Worm (Caenorhabditis elegans): ENCODE data around the gene C01F6.14.

Gene C01F6.14

DNA sequence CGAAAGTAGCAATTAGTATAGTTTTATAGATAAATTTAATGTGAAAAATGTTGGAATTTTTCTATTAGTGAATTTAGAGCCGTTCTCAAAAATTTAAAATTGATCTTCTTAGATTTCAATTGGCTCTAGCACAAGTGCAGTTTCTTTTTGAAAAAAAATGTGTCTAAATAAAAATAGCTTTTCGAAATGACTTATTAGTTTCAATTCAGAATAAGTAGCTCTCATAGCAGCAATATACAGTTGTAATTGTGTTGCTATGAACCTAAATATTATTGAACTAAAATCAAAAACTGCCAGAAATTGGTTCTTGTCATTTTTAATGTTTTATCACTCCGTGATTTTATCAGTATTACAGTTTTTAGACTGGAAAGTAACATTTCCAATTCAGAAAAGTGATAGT, 13.8 kb upstream of the C01F6.14 start:
- TF ChIP-seq nhr-28 (tag; optimal IDR thresholded peaks at IDR 0.05) (no peak), ceh-16 (tag; optimal IDR thresholded peaks at IDR 0.05) (no peak), elt-2 (tag; optimal IDR thresholded peaks at IDR 0.05) (no peak), jun-1 (tag; optimal IDR thresholded peaks at IDR 0.05) (no peak), lsy-12 (tag; optimal IDR thresholded peaks at IDR 0.05) (no peak), nhr-76 (tag; optimal IDR thresholded peaks at IDR 0.05) (no peak), ceh-82 (tag; optimal IDR thresholded peaks at IDR 0.05) (no peak), unc-39 (tag; optimal IDR thresholded peaks at IDR 0.05) (no peak)

DNA sequence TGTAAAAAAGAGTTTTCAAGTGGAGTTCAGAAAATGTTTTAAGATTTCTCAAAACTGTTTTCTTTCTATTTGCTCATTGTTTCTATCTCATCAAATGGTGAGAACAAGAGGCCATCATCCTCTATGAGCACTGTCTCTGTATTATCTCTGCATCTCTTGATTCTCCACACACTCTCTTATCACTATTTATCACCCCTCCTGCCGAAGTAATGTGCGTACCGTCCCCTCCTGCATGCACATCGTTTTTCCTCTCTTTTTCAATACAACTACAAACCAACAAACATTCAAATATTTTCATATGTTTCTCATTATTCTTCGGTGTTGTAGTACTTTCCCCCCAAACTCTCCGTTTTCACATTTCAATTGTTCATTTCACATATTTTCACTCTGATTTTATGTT, 12.5 kb upstream of the C01F6.14 start:
- TF ChIP-seq ceh-9 (tag; optimal IDR thresholded peaks at IDR 0.05): no peak
- no peak for TF ChIP-seq eor-1 (tag; optimal IDR thresholded peaks at IDR 0.05)
- TF ChIP-seq ZK546.5 (tag; optimal IDR thresholded peaks at IDR 0.05): no peak
- peak; percentile 66 for TF ChIP-seq elt-2 (tag; optimal IDR thresholded peaks at IDR 0.05)
- TF ChIP-seq elt-3 (tag; optimal IDR thresholded peaks at IDR 0.05): no peak
- TF ChIP-seq pha-4 (tag; optimal IDR thresholded peaks at IDR 0.05): peak; percentile 35

ce11 chrIV:9114078-9114477, 10.2 kb upstream of the C01F6.14 start:
- TF ChIP-seq unc-39 (tag; optimal IDR thresholded peaks at IDR 0.05): no peak
- TF ChIP-seq ceh-16 (tag; optimal IDR thresholded peaks at IDR 0.05): no peak
- TF ChIP-seq nhr-12 (tag; optimal IDR thresholded peaks at IDR 0.05): no peak
- TF ChIP-seq elt-1 (tag; optimal IDR thresholded peaks at IDR 0.05): no peak
- TF ChIP-seq tbx-2 (tag; optimal IDR thresholded peaks at IDR 0.05): no peak
- no peak for TF ChIP-seq mdl-1 (tag; optimal IDR thresholded peaks at IDR 0.05)
- TF ChIP-seq nhr-43 (tag; optimal IDR thresholded peaks at IDR 0.05; ENCODE audit: poor library complexity, severe bottlenecking): no peak
- peak; percentile 53 for TF ChIP-seq pha-4 (tag; optimal IDR thresholded peaks at IDR 0.05)
- TF ChIP-seq fos-1 (tag; optimal IDR thresholded peaks at IDR 0.05): no peak

DNA sequence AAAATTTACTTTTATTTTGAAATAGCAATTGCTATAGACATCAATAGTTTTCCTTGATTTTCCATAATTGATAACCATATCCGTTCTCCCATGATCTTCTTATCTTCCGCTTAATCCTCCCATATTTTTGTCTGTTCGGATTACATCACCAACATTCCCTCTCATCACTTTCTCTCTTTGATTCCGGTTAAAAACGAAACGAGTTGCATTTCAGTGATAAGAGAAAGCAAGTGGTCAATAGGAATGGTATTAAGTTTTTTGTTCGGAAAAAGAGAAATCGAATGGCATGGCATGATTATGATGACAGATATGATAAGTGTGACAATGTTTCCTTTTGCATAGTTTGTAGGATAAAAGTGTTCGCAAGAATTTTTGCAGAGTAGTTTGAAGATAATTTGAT, 8.1 kb upstream of the C01F6.14 start:
- TF ChIP-seq nhr-25 (tag; optimal IDR thresholded peaks at IDR 0.05) (no peak), lsy-12 (tag; optimal IDR thresholded peaks at IDR 0.05) (no peak), elt-3 (tag; optimal IDR thresholded peaks at IDR 0.05) (peak in 2 of 3 experiments; percentile 20 to 65), nhr-23 (tag; optimal IDR thresholded peaks at IDR 0.05) (no peak), egl-27 (tag; optimal IDR thresholded peaks at IDR 0.05) (no peak), elt-1 (tag; optimal IDR thresholded peaks at IDR 0.05) (no peak), fkh-2 (tag; optimal IDR thresholded peaks at IDR 0.05) (no peak), elt-2 (tag; optimal IDR thresholded peaks at IDR 0.05) (peak; percentile 71), nhr-43 (tag; optimal IDR thresholded peaks at IDR 0.05; ENCODE audit: poor library complexity, severe bottlenecking) (peak; percentile 58), eor-1 (tag; optimal IDR thresholded peaks at IDR 0.05) (no peak), skn-1 (tag; optimal IDR thresholded peaks at IDR 0.05) (no peak), sea-2 (GFP tag; optimal IDR thresholded peaks at IDR 0.05) (no peak), pqm-1 (tag; optimal IDR thresholded peaks at IDR 0.05) (peak; percentile 45), aly-2 (tag; optimal IDR thresholded peaks at IDR 0.05) (no peak)

- TF ChIP-seq nhr-11 (tag; optimal IDR thresholded peaks at IDR 0.05): no peak
- TF ChIP-seq ceh-82 (tag; optimal IDR thresholded peaks at IDR 0.05): no peak
- TF ChIP-seq lin-39 (tag; optimal IDR thresholded peaks at IDR 0.05): no peak
- no peak for TF ChIP-seq nhr-67 (tag; optimal IDR thresholded peaks at IDR 0.05)
- no peak for TF ChIP-seq nhr-25 (tag; optimal IDR thresholded peaks at IDR 0.05)
- no peak for TF ChIP-seq skn-1 (tag; optimal IDR thresholded peaks at IDR 0.05)
- no peak for TF ChIP-seq nhr-237 (tag; optimal IDR thresholded peaks at IDR 0.05)
Observed at ce11 chrIV:9108631-9109030, 4.7 kb upstream of the C01F6.14 start, which contains the start of gene aly-1. Gene aly-1, plus strand, starts transcription at chrIV:9108931.

DNA sequence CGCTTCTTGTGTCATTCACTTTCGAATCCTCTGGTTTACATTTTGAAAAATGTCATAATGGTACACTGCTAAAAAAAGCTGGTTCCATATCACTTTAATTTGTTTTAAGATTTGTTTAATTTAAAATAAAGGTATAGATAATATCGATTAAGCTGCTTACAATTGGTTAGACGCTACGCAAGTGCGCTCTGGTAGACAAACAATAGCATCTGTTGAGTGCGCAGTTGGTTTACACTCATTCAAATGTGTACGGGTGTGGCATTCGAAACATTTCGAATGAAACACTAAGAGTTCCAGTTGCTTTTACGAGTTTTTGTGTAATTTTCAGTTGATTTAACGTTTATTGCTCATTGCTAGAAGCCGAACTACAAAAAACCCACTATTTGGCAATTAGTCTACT, 3.5 kb upstream of the C01F6.14 start:
- TF ChIP-seq elt-3 (tag; optimal IDR thresholded peaks at IDR 0.05) (no peak), nhr-25 (tag; optimal IDR thresholded peaks at IDR 0.05) (peak; percentile 49), sea-2 (GFP tag; optimal IDR thresholded peaks at IDR 0.05) (no peak), ceh-9 (tag; optimal IDR thresholded peaks at IDR 0.05) (no peak), elt-2 (tag; optimal IDR thresholded peaks at IDR 0.05) (peak; percentile 15), nhr-43 (tag; optimal IDR thresholded peaks at IDR 0.05; ENCODE audit: poor library complexity, severe bottlenecking) (no peak), hmg-11 (tag; optimal IDR thresholded peaks at IDR 0.05) (peak; percentile 68), snpc-4 (tag; optimal IDR thresholded peaks at IDR 0.05) (peak; percentile 27), nfya-1 (tag; optimal IDR thresholded peaks at IDR 0.05; ENCODE audit: insufficient read depth) (peak; percentile 58), lsy-12 (tag; optimal IDR thresholded peaks at IDR 0.05) (no peak), lin-15B (tag; optimal IDR thresholded peaks at IDR 0.05) (peak; percentile 69), jun-1 (tag; optimal IDR thresholded peaks at IDR 0.05) (no peak), egl-5 (tag; optimal IDR thresholded peaks at IDR 0.05) (peak; percentile 93), ceh-28 (tag; optimal IDR thresholded peaks at IDR 0.05) (peak; percentile 50), fos-1 (tag; optimal IDR thresholded peaks at IDR 0.05) (no peak), daf-12 (tag; optimal IDR thresholded peaks at IDR 0.05) (no peak), unc-62 (GFP tag; optimal IDR thresholded peaks at IDR 0.05) (no peak), pha-4 (tag; optimal IDR thresholded peaks at IDR 0.05) (peak; percentile 85), nhr-23 (tag; optimal IDR thresholded peaks at IDR 0.05) (peak; percentile 14), nhr-12 (tag; optimal IDR thresholded peaks at IDR 0.05) (no peak), nhr-28 (tag; optimal IDR thresholded peaks at IDR 0.05) (no peak), eor-1 (tag; optimal IDR thresholded peaks at IDR 0.05) (no peak), ztf-11 (tag; optimal IDR thresholded peaks at IDR 0.05) (no peak), egl-27 (tag; optimal IDR thresholded peaks at IDR 0.05) (no peak), mml-1 (tag; optimal IDR thresholded peaks at IDR 0.05) (no peak), nhr-76 (tag; optimal IDR thresholded peaks at IDR 0.05) (no peak)

Measured in whole organism, L3 larva.